Worm (Caenorhabditis elegans): ENCODE measurements around the gene pes-8.

Gene pes-8

DNA sequence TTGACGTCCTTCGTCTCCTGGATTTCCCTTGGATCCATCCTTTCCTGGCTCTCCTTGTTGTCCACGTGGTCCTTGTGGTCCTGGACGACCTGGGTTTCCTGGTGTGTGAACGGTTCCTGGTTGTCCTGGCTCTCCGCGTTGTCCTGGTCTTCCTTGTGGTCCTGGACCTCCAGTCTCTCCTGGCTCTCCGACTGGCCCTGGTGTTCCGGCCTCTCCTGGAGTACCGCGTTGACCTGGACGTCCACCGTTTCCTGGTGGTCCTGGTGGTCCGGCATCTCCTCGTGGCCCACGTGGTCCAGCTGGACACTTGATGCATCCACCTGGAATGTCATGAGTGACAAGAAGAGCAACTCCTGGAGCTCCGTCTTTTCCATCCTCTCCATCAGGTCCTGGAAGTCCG lies 17.8 kb upstream of the pes-8 start:
- TF ChIP-seq lim-6 (tag; optimal IDR thresholded peaks at IDR 0.05), result no peak
- no peak for TF ChIP-seq rnt-1 (tag; optimal IDR thresholded peaks at IDR 0.05)
- no peak for TF ChIP-seq nfya-1 (tag; optimal IDR thresholded peaks at IDR 0.05)
- TF ChIP-seq elt-4 (tag; optimal IDR thresholded peaks at IDR 0.05), result peak; percentile 63
- no peak for TF ChIP-seq ceh-34 (tag; optimal IDR thresholded peaks at IDR 0.05)
- TF ChIP-seq che-1 (tag; optimal IDR thresholded peaks at IDR 0.05), result no peak
- TF ChIP-seq ceh-24 (tag; optimal IDR thresholded peaks at IDR 0.05), result no peak
- peak; percentile 27 for TF ChIP-seq sdc-2 (tag; optimal IDR thresholded peaks at IDR 0.05)
- peak; percentile 31 for TF ChIP-seq C08G9.2 (tag; optimal IDR thresholded peaks at IDR 0.05)

DNA sequence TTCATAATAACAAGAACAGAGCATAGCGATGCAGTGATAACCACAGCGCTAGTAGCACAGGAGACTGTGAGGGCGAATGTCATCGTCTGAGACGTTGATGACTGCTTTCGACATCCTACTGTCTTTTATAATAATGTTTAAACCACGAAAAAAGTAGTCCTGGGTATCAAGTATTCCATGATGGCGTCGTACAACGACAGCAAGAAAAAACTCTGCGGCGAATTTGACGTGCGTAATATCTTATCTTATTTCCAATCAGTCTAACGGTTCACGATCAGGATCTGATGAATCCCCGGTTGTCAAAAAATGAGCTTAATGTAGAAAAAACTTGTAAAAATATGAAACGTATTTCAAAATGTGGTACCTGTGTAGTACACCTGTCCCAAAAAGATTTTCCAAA lies 17.1 kb upstream of the pes-8 start, which contains the start of gene col-175:
Gene col-175, minus strand, starts transcription at position 101 of the 400 bp plus-strand sequence.
- no peak for TF ChIP-seq nhr-232 (tag; optimal IDR thresholded peaks at IDR 0.05)
- no peak for TF ChIP-seq pax-1 (tag; optimal IDR thresholded peaks at IDR 0.05)
- no peak for TF ChIP-seq dve-1 (tag; optimal IDR thresholded peaks at IDR 0.05)
- no peak for TF ChIP-seq lim-6 (tag; optimal IDR thresholded peaks at IDR 0.05)
- no peak for TF ChIP-seq che-1 (tag; optimal IDR thresholded peaks at IDR 0.05)
- TF ChIP-seq pqm-1 (tag; optimal IDR thresholded peaks at IDR 0.05), result no peak
- no peak for TF ChIP-seq unc-42 (tag; optimal IDR thresholded peaks at IDR 0.05)
- no peak for TF ChIP-seq T23F11.4 (GFP tag; optimal IDR thresholded peaks at IDR 0.05)
- TF ChIP-seq unc-3 (GFP tag; conservative IDR thresholded peaks at IDR 0.05), result no peak
- no peak for TF ChIP-seq unc-3 (tag; optimal IDR thresholded peaks at IDR 0.05)
- TF ChIP-seq ceh-22 (tag; optimal IDR thresholded peaks at IDR 0.05), result no peak
- TF ChIP-seq tbx-2 (tag; optimal IDR thresholded peaks at IDR 0.05), result no peak
- TF ChIP-seq sdc-2 (tag; optimal IDR thresholded peaks at IDR 0.05), result no peak
- TF ChIP-seq ceh-9 (tag; optimal IDR thresholded peaks at IDR 0.05), result no peak
- no peak for TF ChIP-seq unc-86 (tag; optimal IDR thresholded peaks at IDR 0.05)
- no peak for TF ChIP-seq syd-9 (tag; optimal IDR thresholded peaks at IDR 0.05)
- no peak for TF ChIP-seq rnt-1 (tag; optimal IDR thresholded peaks at IDR 0.05)

DNA sequence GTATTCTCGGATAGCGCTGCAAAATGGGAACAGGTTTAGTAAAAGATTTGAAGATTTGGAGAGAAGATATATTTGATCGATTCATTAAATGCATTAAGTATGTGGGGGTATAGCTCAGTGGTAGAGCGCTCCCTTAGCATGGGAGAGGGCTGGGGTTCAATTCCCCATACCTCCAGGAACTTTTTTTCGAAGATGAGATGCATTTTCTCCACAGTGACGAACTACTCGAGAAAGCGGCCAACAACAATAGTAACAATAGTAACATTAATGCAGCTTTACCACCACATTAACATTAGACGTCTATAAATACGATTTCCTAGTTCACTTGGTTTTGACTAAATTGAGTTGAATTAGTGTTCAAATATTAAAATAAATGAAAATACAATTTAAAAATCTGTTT lies 13.9 kb upstream of the pes-8 start:
- no peak for TF ChIP-seq ceh-22 (tag; optimal IDR thresholded peaks at IDR 0.05)
- TF ChIP-seq ceh-18 (tag; optimal IDR thresholded peaks at IDR 0.05), result no peak
- no peak for TF ChIP-seq ceh-31 (tag; optimal IDR thresholded peaks at IDR 0.05)
- no peak for TF ChIP-seq hlh-15 (tag; optimal IDR thresholded peaks at IDR 0.05)
- no peak for TF ChIP-seq ceh-19 (GFP tag; optimal IDR thresholded peaks at IDR 0.05)
- no peak for TF ChIP-seq unc-42 (tag; optimal IDR thresholded peaks at IDR 0.05)
- no peak for TF ChIP-seq ceh-45 (GFP tag; IDR thresholded peaks at IDR 0.05)
- TF ChIP-seq K09A11.1 (tag; optimal IDR thresholded peaks at IDR 0.05; ENCODE audit: insufficient read depth), result no peak
- TF ChIP-seq ama-1 (optimal IDR thresholded peaks at IDR 0.05), result no peak
- TF ChIP-seq F13H6.1 (tag; optimal IDR thresholded peaks at IDR 0.05), result no peak
- no peak for TF ChIP-seq ceh-9 (tag; optimal IDR thresholded peaks at IDR 0.05)
- no peak for TF ChIP-seq ceh-30 (tag; optimal IDR thresholded peaks at IDR 0.05)
- TF ChIP-seq fax-1 (tag; optimal IDR thresholded peaks at IDR 0.05), result no peak
- no peak for TF ChIP-seq Y22D7AL.16 (tag; optimal IDR thresholded peaks at IDR 0.05)
- no peak for TF ChIP-seq ets-4 (tag; optimal IDR thresholded peaks at IDR 0.05)

DNA sequence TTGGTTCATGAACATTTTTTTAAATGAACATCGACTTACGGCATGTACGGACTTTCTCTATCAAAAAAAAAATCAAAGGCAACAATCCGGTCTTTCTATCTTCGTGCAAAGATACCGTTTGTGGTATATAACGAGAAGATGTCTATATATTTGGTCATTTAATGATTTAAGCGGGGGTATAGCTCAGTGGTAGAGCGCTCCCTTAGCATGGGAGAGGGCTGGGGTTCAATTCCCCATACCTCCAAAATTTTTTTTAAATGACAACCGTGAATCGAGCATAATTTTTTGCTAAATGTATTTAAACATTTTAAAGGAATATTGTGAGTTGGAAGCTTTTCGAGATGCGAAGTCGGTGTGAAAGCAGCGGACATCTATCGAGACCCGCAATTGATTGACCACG lies 12.9 kb upstream of the pes-8 start:
- TF ChIP-seq pax-1 (tag; optimal IDR thresholded peaks at IDR 0.05) (no peak), pat-9 (tag; optimal IDR thresholded peaks at IDR 0.05) (no peak), K09A11.1 (tag; optimal IDR thresholded peaks at IDR 0.05; ENCODE audit: insufficient read depth) (no peak), rnt-1 (tag; optimal IDR thresholded peaks at IDR 0.05) (no peak), elt-4 (tag; optimal IDR thresholded peaks at IDR 0.05) (no peak), ceh-6 (GFP tag; optimal IDR thresholded peaks at IDR 0.05) (no peak), ceh-14 (tag; optimal IDR thresholded peaks at IDR 0.05) (no peak), K02D7.2 (tag; optimal IDR thresholded peaks at IDR 0.05) (no peak), ceh-30 (tag; optimal IDR thresholded peaks at IDR 0.05) (no peak), ceh-2 (tag; optimal IDR thresholded peaks at IDR 0.05) (no peak), ceh-22 (tag; optimal IDR thresholded peaks at IDR 0.05) (no peak), ahr-1 (tag; optimal IDR thresholded peaks at IDR 0.05) (no peak)
